Fruit fly (Drosophila melanogaster) whole organism, embryonic: Measurements from ENCODE around the gene hfw.

ENCODE experiments used
- CG11723 ChIP-seq: fragments of 200-800 bp; sonication (Bioruptor generic); optimal IDR thresholded peaks from 2 replicates; lab custom pipeline; 2017; ENCODE audit warnings: missing biosample characterization, mild to moderate bottlenecking, missing genetic modification characterization
- CG17186 ChIP-seq: fragments of 200-800 bp; sonication (Bioruptor generic); optimal IDR thresholded peaks from 3 replicates; lab custom pipeline; 2017; ENCODE audit warnings: missing biosample characterization, missing genetic modification reagents, missing genetic modification characterization
- CG4730 ChIP-seq: fragments of 200-800 bp; sonication (Bioruptor generic); IDR thresholded peaks from 2 replicates; pipeline ENCODE4 v1.3.6; 2022; ENCODE audit warnings: missing biosample characterization, missing genetic modification characterization
- Ets97D ChIP-seq: fragments of 200-800 bp; sonication (Bioruptor generic); optimal IDR thresholded peaks from 3 replicates; lab custom pipeline; 2016; ENCODE audit warnings: missing biosample characterization, missing genetic modification characterization
- Jarid2 ChIP-seq: fragments of 200-800 bp; sonication (Bioruptor generic); optimal IDR thresholded peaks from 3 replicates; lab custom pipeline; 2017; ENCODE audit warnings: mild to moderate bottlenecking, missing biosample characterization, missing genetic modification reagents, missing genetic modification characterization
- Side ChIP-seq: fragments of 200-800 bp; sonication (Bioruptor generic); optimal IDR thresholded peaks from 2 replicates; lab custom pipeline; 2016; ENCODE audit warnings: missing biosample characterization, missing genetic modification characterization
- abd-A ChIP-seq: fragments of 200-800 bp; sonication (Bioruptor generic); optimal IDR thresholded peaks from 3 replicates; lab custom pipeline; 2019; ENCODE audit warnings: missing biosample characterization, mild to moderate bottlenecking, missing genetic modification characterization, moderate library complexity
- da ChIP-seq: fragments of 200-800 bp; sonication (Bioruptor generic); optimal IDR thresholded peaks from 2 replicates; lab custom pipeline; 2016; ENCODE audit warnings: missing biosample characterization, missing genetic modification characterization
- insv ChIP-seq, 2 experiments: fragments of 200-800 bp; sonication (Bioruptor generic); optimal IDR thresholded peaks; 3 replicates each; lab custom pipeline; 2016 to 2018; ENCODE audit warnings: missing biosample characterization in 2 of 2, missing genetic modification characterization in 2 of 2
- onecut ChIP-seq: fragments of 200-800 bp; sonication (Bioruptor generic); IDR thresholded peaks from 2 replicates; pipeline ENCODE4 v1.3.6; 2022; ENCODE audit warnings: missing biosample characterization, missing genetic modification characterization
- shn ChIP-seq: fragments of 200-800 bp; sonication (Bioruptor generic); optimal IDR thresholded peaks from 3 replicates; lab custom pipeline; 2016; ENCODE audit warnings: missing biosample characterization, missing genetic modification characterization
- sob ChIP-seq: fragments of 200-800 bp; sonication (Bioruptor generic); IDR thresholded peaks from 2 replicates; pipeline ENCODE4 v1.3.6; 2022; ENCODE audit warnings: missing biosample characterization, missing genetic modification characterization

dm6 chrX:1660269-1660668 lies 9.1 kb upstream of the hfw start:
- TF ChIP-seq da (GFP tag; lab: Kevin White, UChicago): no peak
- TF ChIP-seq insv (GFP tag; optimal IDR thresholded peaks at IDR 0.05; lab: Kevin White, UChicago): no peak
- TF ChIP-seq sob (GFP tag; lab: Robert Waterston, UW): no peak
- no peak for TF ChIP-seq CG4730 (GFP tag; lab: Robert Waterston, UW)
- no peak for TF ChIP-seq shn (GFP tag; lab: Kevin White, UChicago)
- TF ChIP-seq CG17186: no peak
- no peak for TF ChIP-seq CG11723 (GFP tag; lab: Kevin White, UChicago)
- no peak for TF ChIP-seq abd-A (tag; lab: Kevin White, UChicago)
- TF ChIP-seq onecut (GFP tag; lab: Robert Waterston, UW): no peak
- no peak for TF ChIP-seq Ets97D (GFP tag; lab: Kevin White, UChicago)
- TF ChIP-seq Side (GFP tag; lab: Kevin White, UChicago): no peak
- TF ChIP-seq Jarid2 (GFP tag; lab: Kevin White, UChicago): no peak
